Fruit fly (Drosophila melanogaster) whole organism, pupa: ENCODE data around the gene D12.

ENCODE experiments used
- CG4496 ChIP-seq: fragments of 200-800 bp; sonication (Bioruptor generic); IDR thresholded peaks from 3 replicates; pipeline ENCODE4 v1.3.6; 2022; ENCODE audit warnings: missing biosample characterization, missing genetic modification characterization
- EcR ChIP-seq: fragments of 200-800 bp; sonication (Bioruptor generic); optimal IDR thresholded peaks from 3 replicates; lab custom pipeline; 2019; ENCODE audit warnings: missing biosample characterization, missing genetic modification characterization, mild to moderate bottlenecking, moderate library complexity, missing genetic modification reagents

DNA sequence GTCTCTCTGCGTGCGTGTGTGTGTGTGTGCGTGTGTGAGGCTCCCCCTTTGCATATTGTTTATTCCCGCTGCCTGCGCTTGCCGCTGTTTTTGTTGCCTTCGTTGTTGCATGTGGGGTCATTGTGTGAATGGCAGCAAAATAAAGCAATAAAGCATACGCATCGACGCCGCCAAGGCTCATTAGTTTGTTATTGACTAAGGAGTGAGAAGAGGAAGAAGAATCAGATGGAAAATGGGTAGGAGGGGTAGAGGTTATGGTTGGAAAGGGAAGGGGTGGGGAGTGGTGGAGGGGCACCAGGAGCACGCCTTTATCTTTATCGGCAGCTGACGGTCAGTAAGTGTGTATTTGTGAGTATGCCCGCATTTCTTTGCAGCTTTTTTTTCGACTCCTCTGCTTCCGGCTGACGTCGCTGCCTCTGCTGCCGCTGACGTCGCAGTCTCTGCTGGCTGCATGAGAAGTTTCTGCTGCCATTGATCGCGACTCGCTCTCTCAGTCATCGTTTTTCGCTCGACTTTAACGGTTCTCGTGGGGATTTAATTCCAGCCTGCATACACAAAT lies 17.7 kb downstream of the D12 start:
- TF ChIP-seq EcR (GFP tag; lab: Kevin White, UChicago) (peak; percentile 94), CG4496 (GFP tag; lab: Robert Waterston, UW) (peak; percentile 43; the same call in 1 of the 3 replicates)
